Fruit fly (Drosophila melanogaster) whole organism, prepupa: ENCODE results near the gene ncm.

Experiments used
- CG10669 ChIP-seq: fragments of 200-800 bp; sonication (Bioruptor generic); optimal IDR thresholded peaks from 3 replicates; lab custom pipeline; 2018; ENCODE audit warnings: missing biosample characterization, mild to moderate bottlenecking, missing genetic modification characterization, moderate library complexity
- CG6854 ChIP-seq: fragments of 200-800 bp; sonication (Bioruptor generic); optimal IDR thresholded peaks from 2 replicates; lab custom pipeline; 2017; ENCODE audit warnings: missing biosample characterization, mild to moderate bottlenecking, missing genetic modification characterization
- Ets21C ChIP-seq: fragments of 200-800 bp; sonication (Bioruptor generic); optimal IDR thresholded peaks from 3 replicates; lab custom pipeline; 2016; ENCODE audit warnings: missing biosample characterization, missing genetic modification characterization
- OdsH ChIP-seq: fragments of 200-800 bp; sonication (Bioruptor generic); optimal IDR thresholded peaks from 3 replicates; lab custom pipeline; 2016; ENCODE audit warnings: missing biosample characterization, missing genetic modification characterization
- net ChIP-seq: fragments of 200-800 bp; sonication (Bioruptor generic); optimal IDR thresholded peaks from 3 replicates; lab custom pipeline; 2016; ENCODE audit warnings: missing biosample characterization, missing genetic modification characterization
- salr ChIP-seq, 2 experiments: fragments of 200-800 bp; sonication (Bioruptor generic); optimal IDR thresholded peaks; 3 replicates each; lab custom pipeline; 2016 to 2018; ENCODE audit warnings: missing biosample characterization in 2 of 2, missing genetic modification characterization in 2 of 2, mild to moderate bottlenecking in 1 of 2

DNA sequence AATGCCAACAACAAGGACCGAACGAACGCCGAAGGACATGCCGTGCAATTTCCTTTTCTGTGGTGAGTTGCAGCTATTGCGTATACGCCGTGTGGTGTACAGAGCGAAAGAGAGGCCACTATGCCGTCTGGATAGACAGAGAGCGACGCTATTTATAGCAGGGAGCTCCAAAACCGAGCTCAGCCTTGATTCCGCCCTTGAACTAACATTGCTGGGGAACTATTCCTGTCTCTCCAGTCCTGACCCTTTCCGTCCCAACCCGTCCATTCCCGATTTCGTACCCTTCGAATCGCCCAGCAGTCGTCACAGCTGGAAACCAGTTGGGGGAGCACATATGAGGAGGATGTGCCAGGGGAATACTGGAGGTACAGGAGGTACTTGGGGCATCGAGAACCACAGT, 9.8 kb upstream of the ncm start:
- TF ChIP-seq Ets21C (GFP tag; lab: Kevin White, UChicago) (no peak), salr (GFP tag; optimal IDR thresholded peaks at IDR 0.05; lab: Kevin White, UChicago) (no peak), CG10669 (GFP tag; lab: Kevin White, UChicago) (no peak), CG6854 (GFP tag; lab: Kevin White, UChicago) (no peak), OdsH (GFP tag; lab: Kevin White, UChicago) (no peak), net (GFP tag; lab: Kevin White, UChicago) (no peak)
